Worm (Caenorhabditis elegans) whole organism, mixed stage, embryonic: Measurements from ENCODE around the gene R12B2.13.

ENCODE experiments used
- bed-3 ChIP-seq: fragments of 200-800 bp; sonication (Bioruptor generic); optimal IDR thresholded peaks from 3 replicates; lab custom pipeline; 2018; ENCODE audit warnings: mild to moderate bottlenecking, missing genetic modification characterization, moderate library complexity, missing compliant biosample characterization
- ceh-39 ChIP-seq: fragments of 150-350 bp; optimal IDR thresholded peaks from 2 replicates; lab custom pipeline; 2014; ENCODE audit warnings: missing biosample characterization, missing genetic modification characterization
- ceh-83 ChIP-seq: fragments of 200-800 bp; sonication (Bioruptor generic); optimal IDR thresholded peaks from 2 replicates; lab custom pipeline; 2018; ENCODE audit warnings: mild to moderate bottlenecking, missing genetic modification characterization, missing compliant biosample characterization
- ces-1 ChIP-seq: fragments of 150-350 bp; optimal IDR thresholded peaks from 2 replicates; lab custom pipeline; 2014; ENCODE audit warnings: missing biosample characterization, missing genetic modification reagents, missing genetic modification characterization
- cnd-1 ChIP-seq: fragments of 200-800 bp; sonication (Bioruptor generic); optimal IDR thresholded peaks from 2 replicates; lab custom pipeline; 2018; ENCODE audit warnings: mild to moderate bottlenecking, missing genetic modification characterization, missing compliant biosample characterization
- drap-1 ChIP-seq: fragments of 200-800 bp; sonication (Bioruptor generic); optimal IDR thresholded peaks from 3 replicates; lab custom pipeline; 2018; ENCODE audit warnings: mild to moderate bottlenecking, missing genetic modification characterization, missing compliant biosample characterization
- ham-2 ChIP-seq: fragments of 200-800 bp; sonication (Bioruptor generic); optimal IDR thresholded peaks from 2 replicates; lab custom pipeline; 2018; ENCODE audit warnings: mild to moderate bottlenecking, missing genetic modification characterization, missing compliant biosample characterization
- hlh-1 ChIP-seq: fragments of 150-350 bp; optimal IDR thresholded peaks from 2 replicates; lab custom pipeline; 2014; ENCODE audit warnings: missing biosample characterization, missing genetic modification reagents, missing genetic modification characterization
- lin-13 ChIP-seq: fragments of 150-350 bp; optimal IDR thresholded peaks from 2 replicates; lab custom pipeline; 2014; ENCODE audit warnings: missing biosample characterization, missing genetic modification characterization
- lin-32 ChIP-seq: fragments of 200-800 bp; sonication (Bioruptor generic); optimal IDR thresholded peaks from 2 replicates; lab custom pipeline; 2018; ENCODE audit warnings: mild to moderate bottlenecking, missing genetic modification characterization, missing compliant biosample characterization
- lsy-2 ChIP-seq: fragments of 150-350 bp; optimal IDR thresholded peaks from 2 replicates; lab custom pipeline; 2014; ENCODE audit warnings: missing biosample characterization, missing genetic modification characterization
- mab-5 ChIP-seq: fragments of 150-350 bp; optimal IDR thresholded peaks from 2 replicates; lab custom pipeline; 2014; ENCODE audit warnings: missing biosample characterization, missing genetic modification characterization
- mep-1 ChIP-seq: fragments of 150-350 bp; optimal IDR thresholded peaks from 2 replicates; lab custom pipeline; 2017; ENCODE audit warnings: missing biosample characterization, missing genetic modification reagents, missing genetic modification characterization, inconsistent platforms
- mls-2 ChIP-seq: sonication (generic microtip); optimal IDR thresholded peaks from 2 replicates; lab custom pipeline; 2016; ENCODE audit warnings: mild to moderate bottlenecking, missing genetic modification characterization, moderate library complexity, missing compliant biosample characterization
- nhr-12 ChIP-seq: fragments of 150-350 bp; optimal IDR thresholded peaks from 2 replicates; lab custom pipeline; 2014; ENCODE audit warnings: missing biosample characterization, missing genetic modification characterization
- nhr-2 ChIP-seq: fragments of 150-350 bp; optimal IDR thresholded peaks from 2 replicates; lab custom pipeline; 2014; ENCODE audit warnings: missing biosample characterization, missing genetic modification characterization
- nhr-237 ChIP-seq: fragments of 150-350 bp; optimal IDR thresholded peaks from 2 replicates; lab custom pipeline; 2014; ENCODE audit warnings: missing biosample characterization, missing genetic modification characterization
- nhr-28 ChIP-seq: fragments of 150-350 bp; optimal IDR thresholded peaks from 2 replicates; lab custom pipeline; 2014; ENCODE audit warnings: missing biosample characterization, missing genetic modification characterization
- nhr-76 ChIP-seq: sonication (generic microtip); optimal IDR thresholded peaks from 2 replicates; lab custom pipeline; 2017; ENCODE audit warnings: missing biosample characterization, missing genetic modification characterization
- pha-4 ChIP-seq: fragments of 150-350 bp; optimal IDR thresholded peaks from 2 replicates; lab custom pipeline; 2018; ENCODE audit warnings: missing biosample characterization, missing genetic modification reagents, missing genetic modification characterization
- snpc-4 ChIP-seq: fragments of 150-350 bp; optimal IDR thresholded peaks from 2 replicates; lab custom pipeline; 2014; ENCODE audit warnings: missing biosample characterization, missing genetic modification characterization
- sptf-1 ChIP-seq: sonication (generic microtip); optimal IDR thresholded peaks from 2 replicates; lab custom pipeline; 2017; ENCODE audit warnings: mild to moderate bottlenecking, missing genetic modification characterization, moderate library complexity, missing compliant biosample characterization
- tbx-8 ChIP-seq: fragments of 200-800 bp; sonication (Bioruptor generic); optimal IDR thresholded peaks from 2 replicates; lab custom pipeline; 2018; ENCODE audit warnings: mild to moderate bottlenecking, missing genetic modification characterization, moderate library complexity, missing compliant biosample characterization
- unc-120 ChIP-seq: sonication (generic microtip); optimal IDR thresholded peaks from 2 replicates; lab custom pipeline; 2017; ENCODE audit warnings: missing genetic modification characterization, missing compliant biosample characterization; ENCODE audit not compliant: poor library complexity, severe bottlenecking
- unc-39 ChIP-seq: fragments of 150-350 bp; optimal IDR thresholded peaks from 2 replicates; lab custom pipeline; 2014; ENCODE audit warnings: missing biosample characterization, missing genetic modification characterization
- unc-62 ChIP-seq: fragments of 150-350 bp; optimal IDR thresholded peaks from 2 replicates; lab custom pipeline; 2014; ENCODE audit warnings: missing biosample characterization, missing genetic modification reagents, missing genetic modification characterization
- zip-8 ChIP-seq: fragments of 150-350 bp; optimal IDR thresholded peaks from 2 replicates; lab custom pipeline; 2014; ENCODE audit warnings: missing biosample characterization, missing genetic modification characterization

R12B2.13 gene

ce11 chrIII:5874664-5875417, 41.6 kb upstream of the R12B2.13 start:
- no peak for TF ChIP-seq cnd-1 (tag; lab: Kevin White, UChicago)

ce11 chrIII:5874263-5874662, 41.0 kb upstream of the R12B2.13 start:
- TF ChIP-seq ceh-83 (GFP tag; lab: Kevin White, UChicago) (no peak), tbx-8 (GFP tag; lab: Kevin White, UChicago) (no peak), zip-8 (no peak), ceh-39 (tag; lab: Kevin White, UChicago) (no peak), unc-62 (GFP tag; lab: Kevin White, UChicago) (peak; percentile 38), nhr-12 (tag; lab: Kevin White, UChicago) (no peak), cnd-1 (tag; lab: Kevin White, UChicago) (no peak), hlh-1 (tag; lab: Kevin White, UChicago) (no peak)

ce11 chrIII:5872288-5872687, 39.0 kb upstream of the R12B2.13 start:
- TF ChIP-seq nhr-76 (tag; lab: Kevin White, UChicago) (no peak), nhr-28 (tag; lab: Kevin White, UChicago) (no peak), unc-120 (tag; lab: Kevin White, UChicago) (no peak), mab-5 (tag; lab: Kevin White, UChicago) (no peak), zip-8 (peak; percentile 24), hlh-1 (tag; lab: Kevin White, UChicago) (peak; percentile 38), ces-1 (no peak), drap-1 (GFP tag; lab: Kevin White, UChicago) (no peak)

ce11 chrIII:5871760-5872159, 38.5 kb upstream of the R12B2.13 start, which contains the start of the genes F01F1.11 and F01F1.3:
Gene F01F1.11, minus strand, starts transcription at chrIII:5871877.
Gene F01F1.3, plus strand, starts transcription at chrIII:5871938.
- TF ChIP-seq sptf-1 (tag; lab: Kevin White, UChicago) (peak; percentile 34), ces-1 (peak; percentile 58), hlh-1 (tag; lab: Kevin White, UChicago) (peak; percentile 6), mep-1 (peak; percentile 31), zip-8 (no peak), nhr-237 (tag; lab: Kevin White, UChicago) (peak; percentile 39), lsy-2 (peak; percentile 58), tbx-8 (GFP tag; lab: Kevin White, UChicago) (no peak), pha-4 (tag; lab: Kevin White, UChicago) (peak; percentile 20)

ce11 chrIII:5869429-5869828, 36.2 kb upstream of the R12B2.13 start, which contains the start of gene F01F1.15:
Gene F01F1.15, minus strand, starts transcription at chrIII:5869529.
- TF ChIP-seq ceh-83 (GFP tag; lab: Kevin White, UChicago), result no peak
- TF ChIP-seq nhr-12 (tag; lab: Kevin White, UChicago), result no peak
- no peak for TF ChIP-seq sptf-1 (tag; lab: Kevin White, UChicago)
- no peak for TF ChIP-seq drap-1 (GFP tag; lab: Kevin White, UChicago)
- no peak for TF ChIP-seq unc-120 (tag; lab: Kevin White, UChicago)
- TF ChIP-seq, all 35 proteins: peak for 0

ce11 chrIII:5868401-5868800, 35.1 kb upstream of the R12B2.13 start, which contains the start of gene eng-1:
Gene eng-1, minus strand, starts transcription at chrIII:5868501.
- no peak for TF ChIP-seq lin-32 (GFP tag; lab: Kevin White, UChicago)
- TF ChIP-seq nhr-237 (tag; lab: Kevin White, UChicago), result no peak
- TF ChIP-seq hlh-1 (tag; lab: Kevin White, UChicago), result no peak
- TF ChIP-seq nhr-76 (tag; lab: Kevin White, UChicago), result no peak
- no peak for TF ChIP-seq lin-13 (tag; lab: Kevin White, UChicago)
- TF ChIP-seq bed-3 (GFP tag; lab: Kevin White, UChicago), result no peak
- no peak for TF ChIP-seq mab-5 (tag; lab: Kevin White, UChicago)

ce11 chrIII:5864270-5864669, 31.0 kb upstream of the R12B2.13 start, which contains the start of gene rabn-5:
Gene rabn-5, plus strand, starts transcription at chrIII:5864553.
- TF ChIP-seq ces-1 (peak; percentile 80), sptf-1 (tag; lab: Kevin White, UChicago) (no peak)

ce11 chrIII:5863774-5864173, 30.5 kb upstream of the R12B2.13 start, which contains the start of gene dnpp-1:
Gene dnpp-1, minus strand, starts transcription at chrIII:5863803.
- no peak for TF ChIP-seq mls-2 (tag; lab: Kevin White, UChicago)
- TF ChIP-seq lsy-2, result no peak
- TF ChIP-seq ham-2 (GFP tag; lab: Kevin White, UChicago), result no peak
- TF ChIP-seq pha-4 (tag; lab: Kevin White, UChicago), result no peak
- no peak for TF ChIP-seq drap-1 (GFP tag; lab: Kevin White, UChicago)
- no peak for TF ChIP-seq ceh-39 (tag; lab: Kevin White, UChicago)
- no peak for TF ChIP-seq unc-120 (tag; lab: Kevin White, UChicago)
- no peak for TF ChIP-seq sptf-1 (tag; lab: Kevin White, UChicago)
- no peak for TF ChIP-seq unc-39 (tag; lab: Kevin White, UChicago)
- TF ChIP-seq hlh-1 (tag; lab: Kevin White, UChicago), result no peak
- TF ChIP-seq nhr-237 (tag; lab: Kevin White, UChicago), result no peak
- TF ChIP-seq snpc-4 (tag; lab: Kevin White, UChicago), result no peak
- no peak for TF ChIP-seq lin-13 (tag; lab: Kevin White, UChicago)
- TF ChIP-seq lin-32 (GFP tag; lab: Kevin White, UChicago), result no peak
- TF ChIP-seq zip-8, result no peak
- no peak for TF ChIP-seq nhr-12 (tag; lab: Kevin White, UChicago)
- TF ChIP-seq bed-3 (GFP tag; lab: Kevin White, UChicago), result no peak
- no peak for TF ChIP-seq ceh-83 (GFP tag; lab: Kevin White, UChicago)
- no peak for TF ChIP-seq nhr-2 (tag; lab: Kevin White, UChicago)
